Fruit fly (Drosophila melanogaster) Kc167 (cell line): Measurements from ENCODE around the gene CG15599.

ENCODE experiments used
- Myc ChIP-seq: fragments of >200 bp; optimal IDR thresholded peaks from 2 replicates; lab custom pipeline; 2017; ENCODE audit warnings: missing external identifiers
- Sin3A ChIP-seq: fragments of >200 bp; optimal IDR thresholded peaks from 2 replicates; lab custom pipeline; 2018; ENCODE audit warnings: missing external identifiers
- h ChIP-seq: fragments of >200 bp; optimal IDR thresholded peaks from 3 replicates; lab custom pipeline; 2018; ENCODE audit warnings: missing external identifiers
- insv ChIP-seq: fragments of >200 bp; optimal IDR thresholded peaks from 3 replicates; lab custom pipeline; 2018; ENCODE audit warnings: missing external identifiers
- psq ChIP-seq: fragments of >200 bp; optimal IDR thresholded peaks from 2 replicates; lab custom pipeline; 2017; ENCODE audit warnings: missing external identifiers
- ttk ChIP-seq: sonication (Bioruptor generic); optimal IDR thresholded peaks from 2 replicates; lab custom pipeline; 2017; ENCODE audit warnings: missing external identifiers

DNA sequence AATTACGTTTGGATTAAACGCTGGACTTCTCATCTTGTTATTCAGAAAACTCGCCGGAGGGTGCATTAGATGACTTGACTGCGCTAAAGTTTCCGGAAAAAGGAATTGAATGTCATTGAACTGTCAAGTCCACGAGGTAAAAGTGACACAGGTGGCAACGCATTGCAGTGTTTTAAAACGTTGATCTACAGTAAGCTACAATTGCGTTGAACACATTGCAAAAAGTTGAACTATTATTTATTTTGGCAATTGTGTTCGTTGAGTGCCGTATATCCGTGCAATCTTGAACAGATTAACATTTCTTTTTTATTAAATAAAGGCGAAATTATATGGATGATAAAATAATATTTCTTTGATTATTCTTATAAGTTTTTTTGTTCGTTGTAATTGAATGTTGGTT, at the start of gene CG15599:
- TF ChIP-seq psq (lab: Kevin White, UChicago), result no peak
- no peak for TF ChIP-seq h (lab: Kevin White, UChicago)
- TF ChIP-seq Sin3A, result no peak
- TF ChIP-seq insv (lab: Kevin White, UChicago), result no peak
- no peak for TF ChIP-seq ttk (lab: Kevin White, UChicago)
- no peak for TF ChIP-seq Myc (lab: Kevin White, UChicago)
